Worm (Caenorhabditis elegans) whole organism, L4/young adult: ENCODE data around the gene mtre-1.

ENCODE experiments used
- W03F9.2 ChIP-seq: fragments of 150-350 bp; optimal IDR thresholded peaks from 2 replicates; lab custom pipeline; 2014; ENCODE audit warnings: missing biosample characterization, missing genetic modification characterization
- dao-5 ChIP-seq: sonication (generic microtip); optimal IDR thresholded peaks from 2 replicates; lab custom pipeline; 2016; ENCODE audit warnings: missing genotype, missing genetic modification characterization, moderate library complexity, missing compliant biosample characterization
- him-1 ChIP-seq: sonication (generic microtip); optimal IDR thresholded peaks from 2 replicates; lab custom pipeline; 2016; ENCODE audit warnings: missing genotype, missing genetic modification reagents, missing genetic modification characterization, missing compliant biosample characterization

DNA sequence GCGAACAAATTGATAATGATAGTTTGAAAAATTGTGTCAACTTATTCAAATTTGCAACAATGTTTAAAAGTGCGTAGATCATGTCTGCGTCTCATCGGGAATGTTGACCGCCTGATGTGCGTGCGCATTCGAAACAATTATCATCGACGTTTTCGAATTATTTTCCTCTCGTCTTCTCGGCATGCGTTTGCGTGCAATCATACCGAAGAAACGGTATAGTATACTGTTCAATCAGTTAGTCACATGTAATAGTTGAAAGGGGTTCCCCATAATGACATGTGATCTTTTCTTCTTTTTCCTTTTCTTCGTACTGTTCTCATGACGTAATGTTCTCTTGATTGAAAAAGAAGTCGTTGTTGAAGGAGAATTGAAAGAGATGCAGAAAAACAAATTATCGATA is 33.6 kb downstream of the mtre-1 start:
- TF ChIP-seq him-1: no peak
- peak; percentile 34 for TF ChIP-seq W03F9.2 (tag; lab: Kevin White, UChicago)
- TF ChIP-seq dao-5 (tag; lab: Kevin White, UChicago): peak; percentile 37
